Fruit fly (Drosophila melanogaster) whole organism, prepupa: ENCODE data around the gene Eip75B.
A peak's percentile ranks its signal among the peaks of the same experiment; 100 is the strongest.

Source experiments
- Blimp-1 ChIP-seq: fragments of 200-800 bp; sonication (Bioruptor generic); optimal IDR thresholded peaks from 3 replicates; lab custom pipeline; 2017; ENCODE audit warnings: missing biosample characterization, missing genetic modification characterization, mild to moderate bottlenecking, moderate library complexity, missing genetic modification reagents
- CG10669 ChIP-seq: fragments of 200-800 bp; sonication (Bioruptor generic); optimal IDR thresholded peaks from 3 replicates; lab custom pipeline; 2018; ENCODE audit warnings: missing biosample characterization, mild to moderate bottlenecking, missing genetic modification characterization, moderate library complexity
- CG11294 ChIP-seq: fragments of 200-800 bp; sonication (Bioruptor generic); IDR thresholded peaks from 2 replicates; pipeline ENCODE4 v1.3.6; 2022; ENCODE audit warnings: missing biosample characterization, missing genetic modification characterization
- CG11762 ChIP-seq: fragments of 200-800 bp; sonication (Bioruptor generic); optimal IDR thresholded peaks from 3 replicates; lab custom pipeline; 2016; ENCODE audit warnings: missing biosample characterization, missing genetic modification characterization; ENCODE audit not compliant: insufficient read depth
- CG11902 ChIP-seq: fragments of 200-800 bp; sonication (Bioruptor generic); optimal IDR thresholded peaks from 3 replicates; lab custom pipeline; 2016; ENCODE audit warnings: missing biosample characterization, missing genetic modification characterization
- CG15336 ChIP-seq: fragments of 200-800 bp; sonication (Bioruptor generic); IDR thresholded peaks from 2 replicates; pipeline ENCODE4 v1.3.6; 2022; ENCODE audit warnings: missing biosample characterization, missing genetic modification characterization
- CG16779 ChIP-seq: fragments of 200-800 bp; sonication (Bioruptor generic); optimal IDR thresholded peaks from 3 replicates; lab custom pipeline; 2017; ENCODE audit warnings: missing biosample characterization, mild to moderate bottlenecking, missing genetic modification characterization
- CG32006 ChIP-seq: fragments of 200-800 bp; sonication (Bioruptor generic); optimal IDR thresholded peaks from 3 replicates; lab custom pipeline; 2017; ENCODE audit warnings: missing biosample characterization, mild to moderate bottlenecking, missing genetic modification characterization
- CG34406 ChIP-seq: fragments of 200-800 bp; sonication (Bioruptor generic); optimal IDR thresholded peaks from 3 replicates; lab custom pipeline; 2016; ENCODE audit warnings: missing biosample characterization, missing genetic modification characterization
- CG4318 ChIP-seq: fragments of 200-800 bp; sonication (Bioruptor generic); optimal IDR thresholded peaks from 3 replicates; lab custom pipeline; 2017; ENCODE audit warnings: missing biosample characterization, mild to moderate bottlenecking, missing genetic modification characterization
- CG6163 ChIP-seq: fragments of 200-800 bp; sonication (Bioruptor generic); IDR thresholded peaks from 3 replicates; pipeline ENCODE4 v1.3.6; 2022; ENCODE audit warnings: missing biosample characterization, missing genetic modification characterization
- CG8119 ChIP-seq: fragments of 200-800 bp; sonication (Bioruptor generic); IDR thresholded peaks from 3 replicates; pipeline ENCODE4 v1.3.6; 2022; ENCODE audit warnings: missing biosample characterization, missing genetic modification characterization
- CG8319 ChIP-seq: fragments of 200-800 bp; sonication (Bioruptor generic); optimal IDR thresholded peaks from 3 replicates; lab custom pipeline; 2016; ENCODE audit warnings: missing biosample characterization, missing genetic modification characterization
- CG8632 ChIP-seq: fragments of 200-800 bp; sonication (Bioruptor generic); optimal IDR thresholded peaks from 3 replicates; lab custom pipeline; 2016; ENCODE audit warnings: missing biosample characterization, missing genetic modification characterization
- Eip75B ChIP-seq: fragments of 200-800 bp; sonication (Bioruptor generic); optimal IDR thresholded peaks from 3 replicates; lab custom pipeline; 2016; ENCODE audit warnings: missing biosample characterization, missing genetic modification characterization
- Eip78C ChIP-seq: fragments of 200-800 bp; sonication (Bioruptor generic); peaks from one replicate; lab custom pipeline; 2016; ENCODE audit warnings: missing biosample characterization, missing genetic modification characterization
- Eip93F ChIP-seq: fragments of 200-800 bp; sonication (Bioruptor generic); optimal IDR thresholded peaks from 2 replicates; lab custom pipeline; 2016; ENCODE audit warnings: missing biosample characterization, mild to moderate bottlenecking, missing genetic modification characterization
- Ets21C ChIP-seq: fragments of 200-800 bp; sonication (Bioruptor generic); optimal IDR thresholded peaks from 3 replicates; lab custom pipeline; 2016; ENCODE audit warnings: missing biosample characterization, missing genetic modification characterization
- Gug ChIP-seq: fragments of 200-800 bp; sonication (Bioruptor generic); IDR thresholded peaks from 2 replicates; pipeline ENCODE4 v1.3.6; 2022; ENCODE audit warnings: missing biosample characterization, missing genetic modification characterization
- Hr38 ChIP-seq: sonication (Bioruptor generic); optimal IDR thresholded peaks from 2 replicates; lab custom pipeline; 2016; ENCODE audit warnings: missing biosample characterization, missing genetic modification characterization
- Lpt ChIP-seq: fragments of 200-800 bp; sonication (Bioruptor generic); optimal IDR thresholded peaks from 3 replicates; lab custom pipeline; 2016; ENCODE audit warnings: missing biosample characterization, missing genetic modification characterization
- Met ChIP-seq: fragments of 200-800 bp; sonication (Bioruptor generic); optimal IDR thresholded peaks from 3 replicates; lab custom pipeline; 2016; ENCODE audit warnings: missing biosample characterization, missing genetic modification characterization
- OdsH ChIP-seq: fragments of 200-800 bp; sonication (Bioruptor generic); optimal IDR thresholded peaks from 3 replicates; lab custom pipeline; 2016; ENCODE audit warnings: missing biosample characterization, missing genetic modification characterization
- Smox ChIP-seq: fragments of 200-800 bp; sonication (Bioruptor generic); optimal IDR thresholded peaks from 3 replicates; lab custom pipeline; 2016; ENCODE audit warnings: missing biosample characterization, missing genetic modification characterization
- Sox102F ChIP-seq: fragments of 200-800 bp; sonication (Bioruptor generic); optimal IDR thresholded peaks from 2 replicates; lab custom pipeline; 2016; ENCODE audit warnings: missing biosample characterization, mild to moderate bottlenecking, missing genetic modification characterization
- Sox14 ChIP-seq: fragments of 200-800 bp; sonication (Bioruptor generic); optimal IDR thresholded peaks from 3 replicates; lab custom pipeline; 2016; ENCODE audit warnings: missing biosample characterization, missing genetic modification characterization
- Sox15 ChIP-seq: fragments of 200-800 bp; sonication (Bioruptor generic); optimal IDR thresholded peaks from 3 replicates; lab custom pipeline; 2016; ENCODE audit warnings: missing biosample characterization, missing genetic modification characterization
- acj6 ChIP-seq: fragments of 200-800 bp; sonication (Bioruptor generic); optimal IDR thresholded peaks from 3 replicates; lab custom pipeline; 2016; ENCODE audit warnings: missing biosample characterization, missing genetic modification characterization
- eg ChIP-seq: fragments of 200-800 bp; sonication (Bioruptor generic); IDR thresholded peaks from 3 replicates; pipeline ENCODE4 v1.3.6; 2022; ENCODE audit warnings: missing biosample characterization, missing genetic modification characterization
- esn ChIP-seq: fragments of 200-800 bp; sonication (Bioruptor generic); optimal IDR thresholded peaks from 2 replicates; lab custom pipeline; 2016; ENCODE audit warnings: missing biosample characterization, mild to moderate bottlenecking, missing genetic modification characterization, moderate library complexity
- fd59A ChIP-seq: fragments of 200-800 bp; sonication (Bioruptor generic); optimal IDR thresholded peaks from 2 replicates; lab custom pipeline; 2017; ENCODE audit warnings: missing biosample characterization, mild to moderate bottlenecking, missing genetic modification characterization, missing genetic modification reagents
- fkh ChIP-seq: fragments of 200-800 bp; sonication (Bioruptor generic); optimal IDR thresholded peaks from 3 replicates; lab custom pipeline; 2017; ENCODE audit warnings: missing biosample characterization, mild to moderate bottlenecking, missing genetic modification characterization, moderate library complexity
- net ChIP-seq: fragments of 200-800 bp; sonication (Bioruptor generic); optimal IDR thresholded peaks from 3 replicates; lab custom pipeline; 2016; ENCODE audit warnings: missing biosample characterization, missing genetic modification characterization
- salr ChIP-seq, 2 experiments: fragments of 200-800 bp; sonication (Bioruptor generic); optimal IDR thresholded peaks; 3 replicates each; lab custom pipeline; 2016 to 2018; ENCODE audit warnings: missing biosample characterization in 2 of 2, missing genetic modification characterization in 2 of 2, mild to moderate bottlenecking in 1 of 2
- spab ChIP-seq: fragments of 200-800 bp; sonication (Bioruptor generic); optimal IDR thresholded peaks from 2 replicates; lab custom pipeline; 2017; ENCODE audit warnings: missing biosample characterization, mild to moderate bottlenecking, missing genetic modification characterization, missing genetic modification reagents
- ss ChIP-seq, 2 experiments: fragments of 200-800 bp; sonication (Bioruptor generic); optimal IDR thresholded peaks; 2 replicates in 1 of 2; 3 replicates in 1 of 2; lab custom pipeline; 2017 to 2018; ENCODE audit warnings: mild to moderate bottlenecking in 2 of 2, missing biosample characterization in 2 of 2, missing genetic modification characterization in 2 of 2, moderate library complexity in 1 of 2
- svp ChIP-seq: fragments of 200-800 bp; sonication (Bioruptor generic); peaks from one replicate; lab custom pipeline; 2016; ENCODE audit warnings: missing biosample characterization, missing genetic modification characterization
- topi ChIP-seq: fragments of 200-800 bp; sonication (Bioruptor generic); optimal IDR thresholded peaks from 3 replicates; lab custom pipeline; 2016; ENCODE audit warnings: missing biosample characterization, missing genetic modification characterization
- vri ChIP-seq: fragments of 200-800 bp; sonication (Bioruptor generic); optimal IDR thresholded peaks from 3 replicates; lab custom pipeline; 2016; ENCODE audit warnings: missing biosample characterization, mild to moderate bottlenecking, missing genetic modification characterization

Gene Eip75B

dm6 chr3L:17949507-17950027, 114.9 kb downstream of the Eip75B start:
- TF ChIP-seq fkh (GFP tag; lab: Kevin White, UChicago) (peak; percentile 31), svp (peak; percentile 5), vri (GFP tag; lab: Kevin White, UChicago) (peak; percentile 21), acj6 (GFP tag; lab: Kevin White, UChicago) (no peak)

DNA sequence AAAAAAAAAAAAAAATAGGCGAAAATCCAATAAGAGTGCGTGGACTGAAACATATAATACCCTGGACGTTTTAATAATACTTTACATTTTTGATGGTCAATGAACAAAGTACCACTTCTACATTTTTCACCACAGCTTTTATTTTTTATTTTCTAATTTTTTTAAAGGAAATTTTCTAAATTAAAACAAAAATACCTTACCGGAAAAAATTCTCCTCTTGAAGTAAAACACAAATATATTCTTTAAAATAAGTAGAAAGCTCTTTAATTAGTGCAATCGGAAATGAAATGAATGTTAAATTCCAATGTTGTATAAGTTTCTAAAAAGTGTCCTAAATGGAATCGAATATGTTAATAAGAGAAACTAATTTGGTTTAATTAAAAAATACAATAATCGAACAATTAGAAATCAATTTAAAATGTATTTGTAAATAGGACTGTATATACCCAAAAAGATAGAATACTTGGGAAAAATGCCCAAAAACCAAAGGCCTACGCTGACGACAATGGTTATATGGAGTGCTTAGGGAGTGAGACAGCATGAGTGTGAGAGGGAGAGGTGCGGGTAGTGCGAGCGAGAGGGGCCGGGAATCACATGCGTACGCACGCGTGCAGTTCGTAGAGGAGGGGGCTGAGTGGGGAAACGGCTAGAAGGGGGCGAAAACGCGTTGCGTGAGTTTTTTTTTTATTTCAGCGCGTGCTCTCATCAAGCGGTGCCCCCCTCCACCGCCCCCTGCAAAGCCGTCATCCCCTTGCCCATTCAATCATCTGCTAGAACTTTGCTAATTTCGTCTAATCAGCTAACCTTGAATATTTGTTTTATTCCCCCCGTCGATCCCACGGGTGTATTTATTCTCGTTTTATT, 115.6 kb downstream of the Eip75B start:
- TF ChIP-seq CG8119 (0 out of 3 replicates have a peak, but pooled peaks have one; percentile 23), Gug (no peak), Sox102F (no peak), CG8632 (no peak), fd59A (GFP tag; lab: Kevin White, UChicago) (no peak), ss (GFP tag; optimal IDR thresholded peaks at IDR 0.05; lab: Kevin White, UChicago) (peak in 1 of 2 experiments; percentile 23), Eip78C (GFP tag; lab: Kevin White, UChicago) (peak; percentile 42), fkh (GFP tag; lab: Kevin White, UChicago) (peak; percentile 73), Smox (GFP tag; lab: Kevin White, UChicago) (no peak), CG8319 (GFP tag; lab: Kevin White, UChicago) (no peak), CG11762 (GFP tag; lab: Kevin White, UChicago) (no peak), CG15336 (GFP tag; lab: Robert Waterston, UW) (0 out of 2 replicates have a peak, but pooled peaks have one; percentile 21), CG6163 (GFP tag; lab: Robert Waterston, UW) (0 out of 3 replicates have a peak, but pooled peaks have one; percentile 17)
- TF ChIP-seq, all 60 proteins: peak for 6

- TF ChIP-seq fkh (GFP tag; lab: Kevin White, UChicago) (peak; percentile 40), Eip75B (GFP tag; lab: Kevin White, UChicago) (no peak)
Observed at dm6 chr3L:17948195-17948594, 116.3 kb downstream of the Eip75B start.

dm6 chr3L:17947296-17947713, 117.2 kb downstream of the Eip75B start:
- TF ChIP-seq svp = peak; percentile 96
- peak; percentile 3 for TF ChIP-seq Met (GFP tag; lab: Kevin White, UChicago)
- TF ChIP-seq Ets21C = no peak
- peak in 1 of 2 experiments; percentile 29 for TF ChIP-seq ss (GFP tag; optimal IDR thresholded peaks at IDR 0.05; lab: Kevin White, UChicago)
- no peak for TF ChIP-seq CG11902
- peak; percentile 51 for TF ChIP-seq Eip75B (GFP tag; lab: Kevin White, UChicago)
- TF ChIP-seq CG32006 (GFP tag; lab: Kevin White, UChicago) = no peak
- TF ChIP-seq spab = no peak
- TF ChIP-seq salr (GFP tag; optimal IDR thresholded peaks at IDR 0.05; lab: Kevin White, UChicago) = no peak
- TF ChIP-seq Sox14 (GFP tag; lab: Kevin White, UChicago) = peak; percentile 55
- TF ChIP-seq CG16779 = peak; percentile 11
- TF ChIP-seq vri (GFP tag; lab: Kevin White, UChicago) = peak; percentile 92
- peak; percentile 67 for TF ChIP-seq Eip78C (GFP tag; lab: Kevin White, UChicago)

dm6 chr3L:17946376-17946775, 118.1 kb downstream of the Eip75B start:
- no peak for TF ChIP-seq eg (GFP tag; lab: Robert Waterston, UW)
- TF ChIP-seq Lpt (GFP tag; lab: Kevin White, UChicago) = no peak
- TF ChIP-seq, all 60 proteins: peak for 0

dm6 chr3L:17945422-17945821, 119.1 kb downstream of the Eip75B start:
- no peak for TF ChIP-seq Hr38 (GFP tag; lab: Kevin White, UChicago)
- no peak for TF ChIP-seq CG34406 (GFP tag; lab: Kevin White, UChicago)
- TF ChIP-seq esn (GFP tag; lab: Kevin White, UChicago) = no peak
- TF ChIP-seq CG11762 (GFP tag; lab: Kevin White, UChicago) = no peak
- TF ChIP-seq Sox15 (GFP tag; lab: Kevin White, UChicago) = no peak
- TF ChIP-seq topi (GFP tag; lab: Kevin White, UChicago) = no peak
- TF ChIP-seq CG32006 (GFP tag; lab: Kevin White, UChicago) = no peak
- no peak for TF ChIP-seq CG10669 (GFP tag; lab: Kevin White, UChicago)
- no peak for TF ChIP-seq CG4318
- TF ChIP-seq net (GFP tag; lab: Kevin White, UChicago) = no peak
- no peak for TF ChIP-seq CG15336 (GFP tag; lab: Robert Waterston, UW)
- no peak for TF ChIP-seq CG11294 (GFP tag; lab: Robert Waterston, UW)
- no peak for TF ChIP-seq Eip93F (GFP tag; lab: Kevin White, UChicago)
- TF ChIP-seq ss (GFP tag; optimal IDR thresholded peaks at IDR 0.05; lab: Kevin White, UChicago) = no peak
- TF ChIP-seq CG11902 = no peak
- TF ChIP-seq Smox (GFP tag; lab: Kevin White, UChicago) = no peak
- TF ChIP-seq Blimp-1 (GFP tag; lab: Kevin White, UChicago) = no peak
- TF ChIP-seq spab = no peak
- no peak for TF ChIP-seq OdsH
